Worm (Caenorhabditis elegans): ENCODE data around the gene vps-15.

DNA sequence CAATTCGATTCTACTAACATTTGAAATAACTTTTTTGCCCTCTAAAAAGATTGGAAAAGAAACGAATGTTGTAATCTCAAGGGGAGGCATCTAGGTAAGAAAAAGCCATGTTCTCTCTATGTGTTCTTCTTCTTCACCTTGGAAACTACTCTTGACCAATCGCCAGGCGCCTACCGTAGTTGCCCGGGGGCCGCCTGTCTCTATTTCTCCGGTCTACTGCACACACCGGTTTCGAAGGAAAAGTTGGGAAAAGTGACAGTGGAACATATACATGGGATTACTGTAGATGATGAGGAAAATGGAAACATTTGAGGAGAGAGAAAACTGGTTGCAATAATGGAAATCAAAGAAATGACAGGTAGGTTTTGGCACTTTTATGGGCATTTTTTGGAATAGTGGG lies 10.8 kb upstream of the vps-15 start:
- TF ChIP-seq nhr-11 (tag; optimal IDR thresholded peaks at IDR 0.05) = no peak
- TF ChIP-seq ces-1 (GFP tag; optimal IDR thresholded peaks at IDR 0.05) = no peak
- TF ChIP-seq egl-27 (tag; optimal IDR thresholded peaks at IDR 0.05) = no peak
- no peak for TF ChIP-seq fos-1 (tag; optimal IDR thresholded peaks at IDR 0.05)
- no peak for TF ChIP-seq lin-15B (tag; optimal IDR thresholded peaks at IDR 0.05)
- no peak for TF ChIP-seq nhr-12 (tag; optimal IDR thresholded peaks at IDR 0.05)
- no peak for TF ChIP-seq C16A3.4 (tag; optimal IDR thresholded peaks at IDR 0.05)
- no peak for TF ChIP-seq unc-130 (tag; optimal IDR thresholded peaks at IDR 0.05)

All from whole organism, L1 larva.